Worm (Caenorhabditis elegans): Measurements from ENCODE around the gene C47A4.3.

DNA sequence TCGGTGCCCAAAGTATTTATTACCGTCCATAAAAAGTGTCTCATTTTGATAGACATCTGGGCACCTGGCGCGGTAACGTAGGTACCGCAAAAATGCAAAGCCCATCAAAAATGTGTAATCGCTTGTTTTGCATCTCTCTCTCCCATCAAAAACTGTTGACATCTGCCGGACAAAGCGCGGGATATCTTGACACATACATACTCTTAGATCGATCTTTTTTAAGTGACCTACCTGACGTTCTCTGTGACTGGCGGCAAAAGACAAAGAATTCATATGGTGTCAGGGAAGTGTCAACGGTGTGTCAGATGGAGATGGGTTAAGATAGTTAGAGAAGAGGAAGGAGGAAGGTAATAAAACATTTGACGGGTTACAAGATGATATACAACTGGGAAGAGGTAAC is 23.2 kb downstream of the C47A4.3 start:
- TF ChIP-seq ceh-36 (tag; optimal IDR thresholded peaks at IDR 0.05) (no peak), ama-1 (optimal IDR thresholded peaks at IDR 0.05) (no peak), tbx-37 (GFP tag; conservative IDR thresholded peaks at IDR 0.05) (no peak), tbx-11 (GFP tag; IDR thresholded peaks at IDR 0.05) (no peak), hmg-4 (GFP tag; optimal IDR thresholded peaks at IDR 0.05) (no peak), F13C5.2 (tag; optimal IDR thresholded peaks at IDR 0.05) (no peak), ets-7 (tag; optimal IDR thresholded peaks at IDR 0.05) (no peak)
